Worm (Caenorhabditis elegans) whole organism, L3 larva: ENCODE results near the gene nhr-101.
A peak's percentile ranks its signal among the peaks of the same experiment; 100 is the strongest.

Source experiments
- R02D3.7 ChIP-seq: fragments of 150-350 bp; optimal IDR thresholded peaks from 2 replicates; lab custom pipeline; 2014; ENCODE audit warnings: missing biosample characterization, missing genetic modification characterization
- ZK546.5 ChIP-seq: sonication (generic microtip); optimal IDR thresholded peaks from 2 replicates; lab custom pipeline; 2017; ENCODE audit warnings: missing biosample characterization, missing genetic modification characterization
- aly-2 ChIP-seq: fragments of 150-350 bp; optimal IDR thresholded peaks from 2 replicates; lab custom pipeline; 2014; ENCODE audit warnings: missing biosample characterization, missing genetic modification characterization
- ama-1 ChIP-seq: fragments of 150-350 bp; optimal IDR thresholded peaks from 2 replicates; lab custom pipeline; 2018
- ceh-16 ChIP-seq: sonication (generic microtip); optimal IDR thresholded peaks from 2 replicates; lab custom pipeline; 2017; ENCODE audit warnings: missing biosample characterization, missing genetic modification characterization
- ceh-28 ChIP-seq: fragments of 150-350 bp; optimal IDR thresholded peaks from 2 replicates; lab custom pipeline; 2014; ENCODE audit warnings: missing biosample characterization, missing genetic modification reagents, missing genetic modification characterization
- ceh-82 ChIP-seq: fragments of 150-350 bp; optimal IDR thresholded peaks from 2 replicates; lab custom pipeline; 2014; ENCODE audit warnings: missing biosample characterization, missing genetic modification characterization
- ceh-9 ChIP-seq: sonication (generic microtip); optimal IDR thresholded peaks from 2 replicates; lab custom pipeline; 2018; ENCODE audit warnings: missing biosample characterization, missing genetic modification characterization
- daf-12 ChIP-seq: fragments of 150-350 bp; optimal IDR thresholded peaks from 2 replicates; lab custom pipeline; 2014; ENCODE audit warnings: missing biosample characterization, missing genetic modification reagents, missing genetic modification characterization
- egl-27 ChIP-seq: sonication (generic microtip); optimal IDR thresholded peaks from 4 replicates; lab custom pipeline; 2017; ENCODE audit warnings: missing biosample characterization, missing genetic modification reagents, missing genetic modification characterization
- egl-5 ChIP-seq: fragments of 150-350 bp; optimal IDR thresholded peaks from 2 replicates; lab custom pipeline; 2017; ENCODE audit warnings: missing biosample characterization, missing genetic modification reagents, missing genetic modification characterization, inconsistent platforms
- elt-1 ChIP-seq: fragments of 150-350 bp; optimal IDR thresholded peaks from 2 replicates; lab custom pipeline; 2014; ENCODE audit warnings: missing biosample characterization, missing genetic modification characterization
- elt-2 ChIP-seq: sonication (generic microtip); optimal IDR thresholded peaks from 2 replicates; lab custom pipeline; 2016; ENCODE audit warnings: missing genetic modification reagents, mild to moderate bottlenecking, missing genetic modification characterization, missing compliant biosample characterization
- elt-3 ChIP-seq, 3 experiments: fragments of 150-350 bp in 1 of 3; sonication (generic microtip) in 2 of 3; optimal IDR thresholded peaks; 2 replicates in 2 of 3; 4 replicates in 1 of 3; lab custom pipeline; 2014 to 2017; ENCODE audit warnings: missing biosample characterization in 3 of 3, missing genetic modification characterization in 3 of 3
- eor-1 ChIP-seq, 2 experiments: fragments of 150-350 bp; optimal IDR thresholded peaks; 2 replicates each; lab custom pipeline; 2014 to 2018; ENCODE audit warnings: missing biosample characterization in 2 of 2, missing genetic modification characterization in 2 of 2
- fkh-10 ChIP-seq: sonication (generic microtip); optimal IDR thresholded peaks from 2 replicates; lab custom pipeline; 2017; ENCODE audit warnings: missing biosample characterization, missing genetic modification reagents, missing genetic modification characterization
- fkh-2 ChIP-seq: fragments of 150-350 bp; optimal IDR thresholded peaks from 2 replicates; lab custom pipeline; 2014; ENCODE audit warnings: missing biosample characterization, missing genetic modification reagents, missing genetic modification characterization
- fos-1 ChIP-seq: fragments of 150-350 bp; optimal IDR thresholded peaks from 2 replicates; lab custom pipeline; 2014; ENCODE audit warnings: missing biosample characterization, missing genetic modification characterization
- hmg-11 ChIP-seq: sonication (generic microtip); optimal IDR thresholded peaks from 2 replicates; lab custom pipeline; 2016; ENCODE audit warnings: missing genetic modification characterization, missing compliant biosample characterization
- jun-1 ChIP-seq: fragments of 150-350 bp; optimal IDR thresholded peaks from 2 replicates; lab custom pipeline; 2014; ENCODE audit warnings: missing biosample characterization, missing genetic modification reagents, missing genetic modification characterization
- lin-15B ChIP-seq: fragments of 150-350 bp; optimal IDR thresholded peaks from 2 replicates; lab custom pipeline; 2014; ENCODE audit warnings: missing biosample characterization, missing genetic modification characterization
- lin-39 ChIP-seq: fragments of 150-350 bp; optimal IDR thresholded peaks from 2 replicates; lab custom pipeline; 2018; ENCODE audit warnings: missing biosample characterization, missing genetic modification reagents, missing genetic modification characterization
- lsy-12 ChIP-seq: sonication (generic microtip); optimal IDR thresholded peaks from 2 replicates; lab custom pipeline; 2016; ENCODE audit warnings: mild to moderate bottlenecking, missing genetic modification characterization, missing compliant biosample characterization
- mdl-1 ChIP-seq: fragments of 150-350 bp; optimal IDR thresholded peaks from 2 replicates; lab custom pipeline; 2014; ENCODE audit warnings: missing biosample characterization, missing genetic modification characterization
- mml-1 ChIP-seq: fragments of 150-350 bp; sonication (generic microtip); optimal IDR thresholded peaks from 3 replicates; lab custom pipeline; 2014; ENCODE audit warnings: missing biosample characterization, missing genetic modification characterization
- nfya-1 ChIP-seq: sonication (generic microtip); optimal IDR thresholded peaks from 2 replicates; lab custom pipeline; 2017; ENCODE audit warnings: missing genetic modification characterization, mild to moderate bottlenecking, missing compliant biosample characterization, antibody characterized with exemption, moderate library complexity; ENCODE audit not compliant: insufficient read depth
- nhr-11 ChIP-seq: fragments of 150-350 bp; optimal IDR thresholded peaks from 2 replicates; lab custom pipeline; 2014; ENCODE audit warnings: missing biosample characterization, missing genetic modification characterization
- nhr-12 ChIP-seq: fragments of 150-350 bp; optimal IDR thresholded peaks from 2 replicates; lab custom pipeline; 2014; ENCODE audit warnings: missing biosample characterization, missing genetic modification characterization
- nhr-23 ChIP-seq: fragments of 150-350 bp; optimal IDR thresholded peaks from 2 replicates; lab custom pipeline; 2014; ENCODE audit warnings: missing biosample characterization, missing genetic modification reagents, missing genetic modification characterization
- nhr-237 ChIP-seq: fragments of 150-350 bp; optimal IDR thresholded peaks from 2 replicates; lab custom pipeline; 2014; ENCODE audit warnings: missing biosample characterization, missing genetic modification characterization
- nhr-25 ChIP-seq: sonication (generic microtip); optimal IDR thresholded peaks from 2 replicates; lab custom pipeline; 2017; ENCODE audit warnings: missing biosample characterization, missing genetic modification characterization
- nhr-28 ChIP-seq: fragments of 150-350 bp; optimal IDR thresholded peaks from 2 replicates; lab custom pipeline; 2014; ENCODE audit warnings: missing biosample characterization, missing genetic modification characterization
- nhr-43 ChIP-seq: sonication (generic microtip); optimal IDR thresholded peaks from 2 replicates; lab custom pipeline; 2016; ENCODE audit warnings: mild to moderate bottlenecking, missing genetic modification characterization, missing compliant biosample characterization; ENCODE audit not compliant: poor library complexity, severe bottlenecking
- nhr-67 ChIP-seq: fragments of 150-350 bp; optimal IDR thresholded peaks from 2 replicates; lab custom pipeline; 2014; ENCODE audit warnings: missing biosample characterization, missing genetic modification characterization
- nhr-76 ChIP-seq: fragments of 150-350 bp; sonication (generic microtip); optimal IDR thresholded peaks from 5 replicates; lab custom pipeline; 2014; ENCODE audit warnings: missing biosample characterization, missing genetic modification characterization
- nhr-77 ChIP-seq: fragments of 150-350 bp; optimal IDR thresholded peaks from 2 replicates; lab custom pipeline; 2014; ENCODE audit warnings: missing biosample characterization, missing genetic modification characterization
- pha-4 ChIP-seq: fragments of 150-350 bp; optimal IDR thresholded peaks from 2 replicates; lab custom pipeline; 2014; ENCODE audit warnings: missing biosample characterization, missing genetic modification reagents, missing genetic modification characterization
- pqm-1 ChIP-seq: fragments of 150-350 bp; optimal IDR thresholded peaks from 2 replicates; lab custom pipeline; 2017; ENCODE audit warnings: missing biosample characterization, missing genetic modification characterization, inconsistent platforms
- sea-2 ChIP-seq: fragments of 150-350 bp; sonication (generic microtip); optimal IDR thresholded peaks from 4 replicates; lab custom pipeline; 2014; ENCODE audit warnings: missing biosample characterization, missing genetic modification reagents, missing genetic modification characterization
- skn-1 ChIP-seq: fragments of 150-350 bp; optimal IDR thresholded peaks from 2 replicates; lab custom pipeline; 2014; ENCODE audit warnings: missing biosample characterization, missing genetic modification characterization
- snpc-4 ChIP-seq: fragments of 150-350 bp; optimal IDR thresholded peaks from 2 replicates; lab custom pipeline; 2014; ENCODE audit warnings: missing biosample characterization, missing genetic modification characterization
- tbx-2 ChIP-seq: sonication (generic microtip); optimal IDR thresholded peaks from 2 replicates; lab custom pipeline; 2016; ENCODE audit warnings: mild to moderate bottlenecking, missing genetic modification characterization, missing compliant biosample characterization
- unc-39 ChIP-seq: sonication (generic microtip); optimal IDR thresholded peaks from 4 replicates; lab custom pipeline; 2017; ENCODE audit warnings: missing biosample characterization, missing genetic modification characterization
- unc-62 ChIP-seq: fragments of 150-350 bp; sonication (generic microtip); optimal IDR thresholded peaks from 4 replicates; lab custom pipeline; 2014; ENCODE audit warnings: missing biosample characterization, missing genetic modification reagents, missing genetic modification characterization
- zag-1 ChIP-seq: fragments of 150-350 bp; optimal IDR thresholded peaks from 2 replicates; lab custom pipeline; 2014; ENCODE audit warnings: missing biosample characterization, missing genetic modification characterization
- ztf-11 ChIP-seq: fragments of 150-350 bp; optimal IDR thresholded peaks from 2 replicates; lab custom pipeline; 2014; ENCODE audit warnings: missing biosample characterization, missing genetic modification characterization
- ztf-4 ChIP-seq: fragments of 150-350 bp; optimal IDR thresholded peaks from 2 replicates; lab custom pipeline; 2014; ENCODE audit warnings: missing biosample characterization, missing genetic modification characterization

nhr-101 gene

DNA sequence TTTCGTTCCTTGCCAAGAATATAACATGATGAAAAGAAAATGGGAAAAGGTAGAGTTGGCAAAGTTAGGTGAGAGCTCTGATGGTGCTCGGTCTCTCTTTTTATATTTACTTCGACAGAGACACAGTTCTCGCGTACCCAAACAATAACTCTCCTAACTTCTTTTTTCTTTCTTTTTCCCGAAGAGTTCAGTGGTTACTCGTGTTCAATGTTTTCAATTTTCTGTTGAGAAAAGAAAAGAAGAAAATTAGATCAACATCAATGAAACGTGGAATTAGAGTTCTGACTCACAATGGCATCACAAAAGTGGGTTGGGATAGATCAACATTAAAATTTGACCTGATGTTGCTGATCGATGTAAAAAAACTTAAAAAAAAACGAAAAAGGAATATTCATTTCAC lies 36.1 kb downstream of the nhr-101 start, which contains the start of gene idpp-16:
Gene idpp-16 (minus strand): TSS at position 101 of the 400 bp plus-strand sequence.
- TF ChIP-seq egl-27 (tag; lab: Kevin White, UChicago) (no peak), pha-4 (tag; lab: Kevin White, UChicago) (peak; percentile 74)
- TF ChIP-seq, all 47 proteins: peak for 1

DNA sequence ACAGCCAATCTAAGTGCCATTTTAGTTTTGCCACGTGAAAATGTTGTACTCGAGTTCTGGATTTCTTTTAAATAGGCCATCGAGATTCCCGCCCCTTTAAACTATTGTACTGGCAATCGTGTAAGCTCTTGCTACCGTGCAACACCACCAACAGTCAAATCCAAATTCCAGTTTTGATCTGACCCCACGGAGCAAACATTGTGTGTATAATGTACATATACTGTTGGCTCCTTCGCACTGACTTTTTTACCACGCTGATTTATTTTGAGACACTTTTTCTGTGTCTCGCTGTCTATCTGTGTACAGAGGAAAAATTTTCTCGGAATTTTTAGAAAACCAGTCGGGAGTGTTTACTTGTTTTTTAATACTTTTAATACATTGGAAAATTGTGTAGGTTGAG lies 39.8 kb downstream of the nhr-101 start, which contains the start of gene piit-1:
Gene piit-1 (minus strand): TSS at position 101 of the 400 bp plus-strand sequence.
- TF ChIP-seq pha-4 (tag; lab: Kevin White, UChicago) (peak; percentile 32), ceh-82 (tag; lab: Kevin White, UChicago) (no peak)

- TF ChIP-seq ceh-82 (tag; lab: Kevin White, UChicago): peak; percentile 83
- TF ChIP-seq nhr-25 (tag; lab: Kevin White, UChicago): peak; percentile 56
- TF ChIP-seq jun-1 (tag; lab: Kevin White, UChicago): peak; percentile 5
- peak; percentile 73 for TF ChIP-seq nhr-23 (tag; lab: Kevin White, UChicago)
- no peak for TF ChIP-seq ztf-4 (tag; lab: Kevin White, UChicago)
- TF ChIP-seq nhr-11 (tag; lab: Kevin White, UChicago): no peak
- TF ChIP-seq daf-12: no peak
- TF ChIP-seq nhr-67 (tag; lab: Kevin White, UChicago): no peak
- TF ChIP-seq fkh-10: no peak
- TF ChIP-seq ztf-11 (tag; lab: Kevin White, UChicago): peak; percentile 29
- peak; percentile 54 for TF ChIP-seq lin-39 (tag; lab: Kevin White, UChicago)
- TF ChIP-seq unc-62 (GFP tag; lab: Kevin White, UChicago): no peak
- no peak for TF ChIP-seq ZK546.5 (tag; lab: Kevin White, UChicago)
- peak; percentile 81 for TF ChIP-seq nhr-43
- TF ChIP-seq nfya-1 (tag; lab: Kevin White, UChicago): peak; percentile 65
- TF ChIP-seq fkh-2: no peak
- no peak for TF ChIP-seq nhr-237 (tag; lab: Kevin White, UChicago)
- no peak for TF ChIP-seq elt-3 (tag; optimal IDR thresholded peaks at IDR 0.05; lab: Kevin White, UChicago)
- peak; percentile 47 for TF ChIP-seq lsy-12 (tag; lab: Kevin White, UChicago)
- TF ChIP-seq mml-1 (tag; lab: Kevin White, UChicago): no peak
- no peak for TF ChIP-seq elt-1 (tag; lab: Kevin White, UChicago)
- TF ChIP-seq ceh-28: peak; percentile 40
- TF ChIP-seq nhr-28 (tag; lab: Kevin White, UChicago): no peak
- TF ChIP-seq nhr-77 (tag; lab: Kevin White, UChicago): no peak
- no peak for TF ChIP-seq unc-39 (tag; lab: Kevin White, UChicago)
- TF ChIP-seq skn-1: no peak
- TF ChIP-seq lin-15B (tag; lab: Kevin White, UChicago): peak; percentile 64
- TF ChIP-seq tbx-2 (tag; lab: Kevin White, UChicago): peak; percentile 49
- peak; percentile 72 for TF ChIP-seq snpc-4 (tag; lab: Kevin White, UChicago)
- TF ChIP-seq egl-5 (tag; lab: Kevin White, UChicago): no peak
- no peak for TF ChIP-seq zag-1 (tag; lab: Kevin White, UChicago)
- TF ChIP-seq nhr-12: no peak
- no peak for TF ChIP-seq eor-1 (tag; optimal IDR thresholded peaks at IDR 0.05; lab: Kevin White, UChicago)
- no peak for TF ChIP-seq mdl-1 (tag; lab: Kevin White, UChicago)
- no peak for TF ChIP-seq ama-1 (lab: Kevin White, UChicago)
- no peak for TF ChIP-seq fos-1 (tag; lab: Kevin White, UChicago)
- peak; percentile 56 for TF ChIP-seq R02D3.7 (tag; lab: Kevin White, UChicago)
- peak; percentile 59 for TF ChIP-seq elt-2 (tag; lab: Kevin White, UChicago)
- no peak for TF ChIP-seq pqm-1 (tag; lab: Kevin White, UChicago)
- TF ChIP-seq hmg-11 (tag; lab: Kevin White, UChicago): peak; percentile 89
- TF ChIP-seq ceh-16 (tag; lab: Kevin White, UChicago): no peak
- peak; percentile 59 for TF ChIP-seq nhr-76 (tag; lab: Kevin White, UChicago)
- no peak for TF ChIP-seq aly-2 (tag; lab: Kevin White, UChicago)
- no peak for TF ChIP-seq egl-27 (tag; lab: Kevin White, UChicago)
- no peak for TF ChIP-seq ceh-9 (tag; lab: Kevin White, UChicago)
- TF ChIP-seq sea-2 (GFP tag; lab: Kevin White, UChicago): no peak
- TF ChIP-seq pha-4 (tag; lab: Kevin White, UChicago): no peak
Measured at ce11 chrV:11610481-11610880, 40.2 kb downstream of the nhr-101 start, which contains the start of gene sas-5. Gene sas-5, plus strand, starts transcription at chrV:11610737.
